Worm (Caenorhabditis elegans) whole organism, early embryonic: ENCODE measurements around the gene F47E1.2.
A peak's percentile ranks its signal among the peaks of the same experiment; 100 is the strongest.

ENCODE experiments used
- F13C5.2 ChIP-seq: sonication (generic microtip); optimal IDR thresholded peaks from 2 replicates; lab custom pipeline; 2017; ENCODE audit warnings: mild to moderate bottlenecking, missing genetic modification characterization, inconsistent platforms, missing compliant biosample characterization
- aly-1 ChIP-seq: sonication (generic microtip); optimal IDR thresholded peaks from 2 replicates; lab custom pipeline; 2016; ENCODE audit warnings: missing genetic modification characterization, missing compliant biosample characterization
- ama-1 ChIP-seq: fragments of 150-350 bp; optimal IDR thresholded peaks from 2 replicates; lab custom pipeline; 2014
- ceh-13 ChIP-seq: fragments of 200-800 bp; sonication (Bioruptor generic); optimal IDR thresholded peaks from 2 replicates; lab custom pipeline; 2018; ENCODE audit warnings: mild to moderate bottlenecking, missing genetic modification characterization, missing compliant biosample characterization
- flt-1 ChIP-seq: fragments of 200-800 bp; sonication (Bioruptor generic); IDR thresholded peaks from 2 replicates; pipeline ENCODE4 v1.3.6; 2022; ENCODE audit warnings: missing genetic modification characterization, missing compliant biosample characterization
- hmg-4 ChIP-seq: fragments of 200-800 bp; sonication (Bioruptor generic); optimal IDR thresholded peaks from 2 replicates; lab custom pipeline; 2018; ENCODE audit warnings: mild to moderate bottlenecking, missing genetic modification characterization, missing compliant biosample characterization
- tbx-37 ChIP-seq: fragments of 200-800 bp; sonication (Bioruptor generic); conservative IDR thresholded peaks from 2 replicates; pipeline ENCODE4 v1.3.6; 2022; ENCODE audit warnings: missing genetic modification reagents, missing genetic modification characterization, missing compliant biosample characterization
- tra-4 ChIP-seq: sonication (generic microtip); optimal IDR thresholded peaks from 2 replicates; lab custom pipeline; 2017; ENCODE audit warnings: missing genetic modification characterization, missing compliant biosample characterization

- TF ChIP-seq ama-1 (no peak), flt-1 (GFP tag; lab: Robert Waterston, UW) (no peak), tra-4 (tag; lab: Kevin White, UChicago) (no peak), hmg-4 (GFP tag; lab: Kevin White, UChicago) (peak; percentile 51), aly-1 (tag; lab: Kevin White, UChicago) (no peak), F13C5.2 (tag; lab: Kevin White, UChicago) (no peak), ceh-13 (no peak), tbx-37 (GFP tag; lab: Robert Waterston, UW) (no peak)
These were observed 32.1 kb downstream of the F47E1.2 start for ce11 chrX:9089536-9089935.
